Worm (Caenorhabditis elegans): ENCODE results near the gene T04C9.2.

Gene T04C9.2

ce11 chrIII:6019512-6020209 lies 28.0 kb downstream of the T04C9.2 start, which contains the start of the genes npp-10 and cyk-3 (continued):
- no peak for TF ChIP-seq ztf-7 (tag; optimal IDR thresholded peaks at IDR 0.05)
- TF ChIP-seq mdl-1 (tag; optimal IDR thresholded peaks at IDR 0.05) = no peak
- TF ChIP-seq lin-13 (GFP tag; optimal IDR thresholded peaks at IDR 0.05) = no peak
- TF ChIP-seq tra-1 (GFP tag; IDR thresholded peaks at IDR 0.05) = no peak
- no peak for TF ChIP-seq egl-27 (tag; optimal IDR thresholded peaks at IDR 0.05)
- TF ChIP-seq tag-97 (GFP tag; IDR thresholded peaks at IDR 0.05) = no peak
- TF ChIP-seq F26F4.8 (GFP tag; conservative IDR thresholded peaks at IDR 0.05) = no peak
- no peak for TF ChIP-seq D1046.2 (GFP tag; IDR thresholded peaks at IDR 0.05)
- TF ChIP-seq saeg-2 (GFP tag; IDR thresholded peaks at IDR 0.05) = no peak

DNA sequence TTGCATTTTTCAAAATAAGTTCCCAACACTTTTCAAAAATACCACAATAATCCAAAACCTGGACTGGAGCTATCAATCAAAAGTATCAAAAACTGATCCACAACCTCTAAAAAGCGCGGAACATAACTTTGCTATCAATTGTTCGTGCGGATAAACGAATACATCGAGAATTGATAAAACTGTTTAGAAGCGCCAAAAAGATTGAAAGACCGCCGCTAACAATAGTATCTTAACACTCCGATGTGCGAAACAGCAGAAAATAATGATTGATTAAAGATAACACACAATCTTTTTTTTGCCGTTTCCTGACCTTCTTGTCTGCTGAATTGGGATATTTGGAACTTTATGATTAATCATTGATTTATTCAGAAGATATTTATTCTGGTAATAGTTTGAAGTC lies 36.8 kb downstream of the T04C9.2 start, which contains the start of gene tbx-7:
TSS of gene tbx-7 (minus strand) at position 101 of the 400 bp plus-strand sequence.
- TF ChIP-seq ZK546.5 (tag; optimal IDR thresholded peaks at IDR 0.05) (no peak), nhr-28 (tag; optimal IDR thresholded peaks at IDR 0.05) (peak; percentile 10)

DNA sequence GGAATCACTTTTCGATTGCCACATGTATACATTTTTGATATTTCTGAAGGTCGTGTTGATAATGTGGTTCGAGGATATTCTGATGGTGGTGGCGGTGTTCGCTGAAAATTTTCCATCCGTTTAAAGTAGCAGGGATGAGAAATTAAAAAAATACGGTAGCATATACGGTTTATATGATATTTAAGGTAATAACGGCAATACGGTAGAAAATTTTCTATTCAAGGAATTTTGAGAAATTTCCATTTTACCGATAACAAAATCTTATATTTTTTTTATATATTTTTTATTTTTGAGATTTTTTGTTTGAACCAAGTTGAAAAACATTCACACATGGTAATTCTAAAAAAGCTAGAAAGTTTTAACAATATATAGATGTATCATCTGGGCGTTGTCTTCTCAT lies 38.8 kb downstream of the T04C9.2 start, which contains the start of gene ZK328.6:
TSS of gene ZK328.6 (minus strand) at position 101 of the 400 bp plus-strand sequence.
- TF ChIP-seq sdz-12 (GFP tag; optimal IDR thresholded peaks at IDR 0.05) = no peak
- no peak for TF ChIP-seq nhr-111 (GFP tag; optimal IDR thresholded peaks at IDR 0.05)
- no peak for TF ChIP-seq fkh-10 (GFP tag; optimal IDR thresholded peaks at IDR 0.05)
- TF ChIP-seq spr-1 (tag; optimal IDR thresholded peaks at IDR 0.05) = no peak
- TF ChIP-seq ceh-62 (tag; optimal IDR thresholded peaks at IDR 0.05) = no peak
- TF ChIP-seq daf-12 (tag; optimal IDR thresholded peaks at IDR 0.05) = no peak
- TF ChIP-seq zag-1 (tag; optimal IDR thresholded peaks at IDR 0.05) = no peak

DNA sequence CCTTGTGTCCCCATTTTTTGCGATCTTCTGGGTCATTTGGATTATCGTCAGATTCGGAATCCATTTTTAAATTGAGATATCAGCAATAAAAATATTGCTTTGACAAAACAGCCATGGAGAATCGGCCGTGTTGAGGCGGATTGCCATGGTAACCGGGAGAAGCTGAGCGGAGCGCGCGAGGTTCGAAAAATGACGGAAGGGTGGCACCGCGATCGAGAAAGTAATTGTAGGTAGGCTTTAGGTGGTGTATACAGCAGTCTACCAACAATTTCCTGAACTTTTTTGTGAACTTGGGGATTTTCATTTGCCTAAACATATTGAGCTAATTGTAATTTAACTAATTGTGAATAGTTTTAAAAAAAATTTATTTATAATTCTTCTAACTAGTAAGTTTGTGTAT lies 47.7 kb downstream of the T04C9.2 start, which contains the start of gene ift-139:
TSS of gene ift-139 (minus strand) at position 101 of the 400 bp plus-strand sequence.
- TF ChIP-seq nhr-237 (tag; optimal IDR thresholded peaks at IDR 0.05) = no peak
- no peak for TF ChIP-seq arid-1 (GFP tag; conservative IDR thresholded peaks at IDR 0.05)
- no peak for TF ChIP-seq zfp-2 (tag; optimal IDR thresholded peaks at IDR 0.05)
- no peak for TF ChIP-seq lin-13 (GFP tag; optimal IDR thresholded peaks at IDR 0.05)
- TF ChIP-seq snpc-1.2 (GFP tag; IDR thresholded peaks at IDR 0.05) = no peak
